Worm (Caenorhabditis elegans) whole organism, young adult: Measurements from ENCODE around the gene F54E12.2.

Experiments used
- F22D6.2 ChIP-seq: sonication (generic microtip); optimal IDR thresholded peaks from 2 replicates; lab custom pipeline; 2016; ENCODE audit warnings: mild to moderate bottlenecking, missing genetic modification characterization, missing compliant biosample characterization
- F33H1.4 ChIP-seq: fragments of 200-800 bp; sonication (Bioruptor generic); IDR thresholded peaks from 2 replicates; pipeline ENCODE4 v1.3.6; 2022; ENCODE audit warnings: missing genetic modification reagents, missing genetic modification characterization, missing compliant biosample characterization
- F39B2.1 ChIP-seq: fragments of 200-800 bp; sonication (Bioruptor generic); IDR thresholded peaks from 2 replicates; pipeline ENCODE4 v1.3.6; 2022; ENCODE audit warnings: missing genetic modification reagents, missing genetic modification characterization, missing compliant biosample characterization
- F49E8.2 ChIP-seq: sonication (generic microtip); optimal IDR thresholded peaks from 3 replicates; lab custom pipeline; 2017; ENCODE audit warnings: missing genetic modification characterization, mild to moderate bottlenecking, missing compliant biosample characterization, antibody characterized with exemption, moderate library complexity; ENCODE audit not compliant: insufficient read depth
- K11D2.4 ChIP-seq: fragments of 200-800 bp; sonication (Bioruptor generic); IDR thresholded peaks from 2 replicates; pipeline ENCODE4 v1.3.6; 2022; ENCODE audit warnings: missing genetic modification reagents, missing genetic modification characterization, missing compliant biosample characterization
- T07F8.4 ChIP-seq: sonication (generic microtip); optimal IDR thresholded peaks from 2 replicates; lab custom pipeline; 2016; ENCODE audit warnings: mild to moderate bottlenecking, missing genetic modification characterization, moderate library complexity, missing compliant biosample characterization
- Y53F4B.3 ChIP-seq: fragments of 200-800 bp; sonication (Bioruptor generic); IDR thresholded peaks from 2 replicates; pipeline ENCODE4 v1.3.6; 2022; ENCODE audit warnings: missing genetic modification reagents, missing genetic modification characterization, missing compliant biosample characterization
- Y53G8AR.9 ChIP-seq: fragments of 200-800 bp; sonication (Bioruptor generic); conservative IDR thresholded peaks from 2 replicates; pipeline ENCODE4 v1.3.6; 2022; ENCODE audit warnings: missing genetic modification reagents, missing genetic modification characterization, missing compliant biosample characterization
- Y67H2A.10 ChIP-seq: fragments of 200-800 bp; sonication (Bioruptor generic); conservative IDR thresholded peaks from 2 replicates; pipeline ENCODE4 v1.3.6; 2022; ENCODE audit warnings: missing genetic modification reagents, missing genetic modification characterization, missing compliant biosample characterization
- Y95B8A.8 ChIP-seq: fragments of 200-800 bp; sonication (Bioruptor generic); IDR thresholded peaks from 2 replicates; pipeline ENCODE4 v1.3.6; 2022; ENCODE audit warnings: missing genetic modification reagents, missing genetic modification characterization, missing compliant biosample characterization
- aptf-2 ChIP-seq: fragments of 200-800 bp; sonication (Bioruptor generic); conservative IDR thresholded peaks from 2 replicates; pipeline ENCODE4 v1.3.6; 2022; ENCODE audit warnings: missing genetic modification reagents, missing genetic modification characterization, missing compliant biosample characterization
- aptf-3 ChIP-seq: fragments of 200-800 bp; sonication (Bioruptor generic); IDR thresholded peaks from 2 replicates; pipeline ENCODE4 v1.3.6; 2022; ENCODE audit warnings: missing genetic modification characterization, missing compliant biosample characterization
- athp-1 ChIP-seq: sonication (generic microtip); optimal IDR thresholded peaks from 2 replicates; lab custom pipeline; 2017; ENCODE audit warnings: mild to moderate bottlenecking, missing genetic modification characterization, missing compliant biosample characterization
- attf-3 ChIP-seq: fragments of 200-800 bp; sonication (Bioruptor generic); conservative IDR thresholded peaks from 2 replicates; pipeline ENCODE4 v1.3.6; 2022; ENCODE audit warnings: missing genetic modification reagents, missing genetic modification characterization, missing compliant biosample characterization
- attf-6 ChIP-seq: fragments of 200-800 bp; sonication (Bioruptor generic); IDR thresholded peaks from 2 replicates; pipeline ENCODE4 v1.3.6; 2022; ENCODE audit warnings: missing genetic modification reagents, missing genetic modification characterization, missing compliant biosample characterization
- bed-1 ChIP-seq: fragments of 200-800 bp; sonication (Bioruptor generic); IDR thresholded peaks from 2 replicates; pipeline ENCODE4 v1.3.6; 2022; ENCODE audit warnings: missing genetic modification reagents, missing genetic modification characterization, missing compliant biosample characterization
- cebp-2 ChIP-seq: fragments of 200-800 bp; sonication (Bioruptor generic); IDR thresholded peaks from 2 replicates; pipeline ENCODE4 v1.3.6; 2022; ENCODE audit warnings: missing genetic modification characterization, missing compliant biosample characterization
- ceh-91 ChIP-seq: fragments of 200-800 bp; sonication (Bioruptor generic); IDR thresholded peaks from 2 replicates; pipeline ENCODE4 v1.3.6; 2022; ENCODE audit warnings: missing genetic modification reagents, missing genetic modification characterization, missing compliant biosample characterization
- chd-7 ChIP-seq: sonication (generic microtip); optimal IDR thresholded peaks from 2 replicates; lab custom pipeline; 2016; ENCODE audit warnings: mild to moderate bottlenecking, missing genetic modification characterization, moderate library complexity, missing compliant biosample characterization
- dox-1 ChIP-seq: fragments of 200-800 bp; sonication (Bioruptor generic); IDR thresholded peaks from 2 replicates; pipeline ENCODE4 v1.3.6; 2022; ENCODE audit warnings: missing genetic modification reagents, missing genetic modification characterization, missing compliant biosample characterization
- dpl-1 ChIP-seq: fragments of 150-350 bp; optimal IDR thresholded peaks from 2 replicates; lab custom pipeline; 2014; ENCODE audit warnings: missing biosample characterization, missing genetic modification reagents, missing genetic modification characterization
- egl-44 ChIP-seq: fragments of 200-800 bp; sonication (Bioruptor generic); IDR thresholded peaks from 2 replicates; pipeline ENCODE4 v1.3.6; 2022; ENCODE audit warnings: missing genetic modification reagents, missing genetic modification characterization, missing compliant biosample characterization
- ekl-4 ChIP-seq: fragments of 200-800 bp; sonication (Bioruptor generic); IDR thresholded peaks from 2 replicates; pipeline ENCODE4 v1.3.6; 2022; ENCODE audit warnings: missing genetic modification reagents, missing genetic modification characterization, missing compliant biosample characterization
- fkh-3 ChIP-seq: sonication (generic microtip); optimal IDR thresholded peaks from 2 replicates; lab custom pipeline; 2016; ENCODE audit warnings: mild to moderate bottlenecking, missing genetic modification characterization, missing compliant biosample characterization
- hmg-1.2 ChIP-seq: fragments of 200-800 bp; sonication (Bioruptor generic); IDR thresholded peaks from 2 replicates; pipeline ENCODE4 v1.3.6; 2022; ENCODE audit warnings: missing genetic modification reagents, missing genetic modification characterization, missing compliant biosample characterization
- hsf-1 ChIP-seq: fragments of 200-800 bp; sonication (Bioruptor generic); IDR thresholded peaks from 2 replicates; pipeline ENCODE4 v1.3.6; 2022; ENCODE audit warnings: missing genetic modification reagents, missing genetic modification characterization, missing compliant biosample characterization
- let-526 ChIP-seq: fragments of 200-800 bp; sonication (Bioruptor generic); IDR thresholded peaks from 2 replicates; pipeline ENCODE4 v1.3.6; 2022; ENCODE audit warnings: missing genetic modification reagents, missing genetic modification characterization, missing compliant biosample characterization
- lin-26 ChIP-seq: fragments of 200-800 bp; sonication (Bioruptor generic); IDR thresholded peaks from 2 replicates; pipeline ENCODE4 v1.3.6; 2022; ENCODE audit warnings: missing genetic modification reagents, missing genetic modification characterization, missing compliant biosample characterization
- lin-35 ChIP-seq, 3 experiments: fragments of 150-350 bp in 2 of 3; sonication (generic microtip) in 1 of 3; optimal IDR thresholded peaks; 2 replicates each; lab custom pipeline; 2014 to 2018; ENCODE audit warnings: missing biosample characterization in 3 of 3, missing genetic modification characterization in 3 of 3, missing genetic modification reagents in 3 of 3
- lin-54 ChIP-seq: fragments of 200-800 bp; sonication (Bioruptor generic); optimal IDR thresholded peaks from 2 replicates; lab custom pipeline; 2018; ENCODE audit warnings: mild to moderate bottlenecking, missing genetic modification characterization, missing compliant biosample characterization
- lsl-1 ChIP-seq: fragments of 200-800 bp; sonication (Bioruptor generic); optimal IDR thresholded peaks from 2 replicates; lab custom pipeline; 2018; ENCODE audit warnings: mild to moderate bottlenecking, missing genetic modification characterization, moderate library complexity, missing compliant biosample characterization
- madf-3 ChIP-seq: fragments of 200-800 bp; sonication (Bioruptor generic); IDR thresholded peaks from 2 replicates; pipeline ENCODE4 v1.3.6; 2022; ENCODE audit warnings: missing genetic modification reagents, missing genetic modification characterization, missing compliant biosample characterization
- madf-8 ChIP-seq: fragments of 200-800 bp; sonication (Bioruptor generic); conservative IDR thresholded peaks from 2 replicates; pipeline ENCODE4 v1.3.6; 2022; ENCODE audit warnings: missing genetic modification reagents, missing genetic modification characterization, missing compliant biosample characterization
- mcd-1 ChIP-seq: fragments of 200-800 bp; sonication (Bioruptor generic); IDR thresholded peaks from 2 replicates; pipeline ENCODE4 v1.3.6; 2022; ENCODE audit warnings: missing genetic modification reagents, missing genetic modification characterization, missing compliant biosample characterization
- mel-28 ChIP-seq: sonication (generic microtip); optimal IDR thresholded peaks from 2 replicates; lab custom pipeline; 2016; ENCODE audit warnings: borderline replicate concordance, mild to moderate bottlenecking, missing genetic modification characterization, missing compliant biosample characterization
- nhr-90 ChIP-seq: sonication (generic microtip); optimal IDR thresholded peaks from 2 replicates; lab custom pipeline; 2016; ENCODE audit warnings: missing genotype, mild to moderate bottlenecking, missing genetic modification characterization, missing compliant biosample characterization
- pbrm-1 ChIP-seq: fragments of 200-800 bp; sonication (Bioruptor generic); IDR thresholded peaks from 2 replicates; pipeline ENCODE4 v1.3.6; 2022; ENCODE audit warnings: missing genetic modification reagents, missing genetic modification characterization, missing compliant biosample characterization
- pha-4 ChIP-seq: fragments of 150-350 bp; sonication (generic microtip); optimal IDR thresholded peaks from 2 replicates; lab custom pipeline; 2014; ENCODE audit warnings: missing biosample characterization, missing genetic modification reagents, missing genetic modification characterization
- rcor-1 ChIP-seq: fragments of 200-800 bp; sonication (Bioruptor generic); IDR thresholded peaks from 2 replicates; pipeline ENCODE4 v1.3.6; 2022; ENCODE audit warnings: missing genetic modification reagents, missing genetic modification characterization, missing compliant biosample characterization
- snpc-1.3 ChIP-seq: sonication (generic microtip); optimal IDR thresholded peaks from 2 replicates; lab custom pipeline; 2017; ENCODE audit warnings: missing genetic modification characterization, mild to moderate bottlenecking, missing compliant biosample characterization, antibody characterized with exemption, moderate library complexity, missing genotype, missing genetic modification reagents; ENCODE audit not compliant: insufficient read depth
- snpc-3.4 ChIP-seq: sonication (generic microtip); optimal IDR thresholded peaks from 2 replicates; lab custom pipeline; 2017; ENCODE audit warnings: missing genetic modification characterization, mild to moderate bottlenecking, missing compliant biosample characterization, antibody characterized with exemption, moderate library complexity, missing genotype, missing genetic modification reagents
- snpc-4 ChIP-seq, 5 experiments: fragments of 150-350 bp in 1 of 5; sonication (generic microtip) in 4 of 5; optimal IDR thresholded peaks; 2 replicates each; lab custom pipeline; 2014 to 2018; ENCODE audit warnings: missing genetic modification characterization in 5 of 5, missing biosample characterization in 3 of 5, antibody characterized with exemption in 2 of 5, mild to moderate bottlenecking in 2 of 5, missing compliant biosample characterization in 2 of 5, missing genotype in 2 of 5, moderate library complexity in 2 of 5, missing genetic modification reagents in 1 of 5
- tbp1 ChIP-seq: fragments of 200-800 bp; sonication (Bioruptor generic); optimal IDR thresholded peaks from 2 replicates; lab custom pipeline; 2018; ENCODE audit warnings: mild to moderate bottlenecking, missing genetic modification characterization, missing compliant biosample characterization
- tlf-1 ChIP-seq: fragments of 200-800 bp; sonication (Bioruptor generic); optimal IDR thresholded peaks from 2 replicates; lab custom pipeline; 2018; ENCODE audit warnings: mild to moderate bottlenecking, missing genetic modification characterization, missing compliant biosample characterization
- unc-130 ChIP-seq: sonication (generic microtip); optimal IDR thresholded peaks from 2 replicates; lab custom pipeline; 2016; ENCODE audit warnings: missing genetic modification reagents, missing genetic modification characterization, missing compliant biosample characterization
- xnd-1 ChIP-seq: sonication (generic microtip); optimal IDR thresholded peaks from 2 replicates; lab custom pipeline; 2016; ENCODE audit warnings: missing genotype, missing genetic modification reagents, missing genetic modification characterization, missing compliant biosample characterization
- ztf-28 ChIP-seq: fragments of 200-800 bp; sonication (Bioruptor generic); IDR thresholded peaks from 2 replicates; pipeline ENCODE4 v1.3.6; 2022; ENCODE audit warnings: missing genetic modification reagents, missing genetic modification characterization, missing compliant biosample characterization

The F54E12.2 gene

ce11 chrIV:11337021-11337420 is at the start of gene F54E12.2:
Gene F54E12.2, minus strand, starts transcription at chrIV:11337184.
- TF ChIP-seq tbp1, result peak; percentile 68
- peak; percentile 65 for TF ChIP-seq F49E8.2
- TF ChIP-seq lin-54, result peak; percentile 82
- no peak for TF ChIP-seq nhr-90
- no peak for TF ChIP-seq T07F8.4 (tag; lab: Kevin White, UChicago)
- peak; percentile 57; the same call in 1 of the 2 replicates for TF ChIP-seq mcd-1 (GFP tag; lab: Robert Waterston, UW)
- TF ChIP-seq bed-1, result no peak
- peak; percentile 91 for TF ChIP-seq madf-3 (GFP tag; lab: Robert Waterston, UW)
- no peak for TF ChIP-seq chd-7 (tag; lab: Kevin White, UChicago)
- peak; percentile 90 for TF ChIP-seq tlf-1 (GFP tag; lab: Kevin White, UChicago)
- TF ChIP-seq lin-26 (GFP tag; lab: Robert Waterston, UW), result peak; percentile 67
- peak; percentile 68 for TF ChIP-seq attf-6 (GFP tag; lab: Robert Waterston, UW)
- TF ChIP-seq F22D6.2 (tag; lab: Kevin White, UChicago), result no peak
- peak; percentile 97 for TF ChIP-seq lsl-1 (GFP tag; lab: Kevin White, UChicago)
- peak; percentile 86 for TF ChIP-seq Y53G8AR.9
- TF ChIP-seq attf-3 (GFP tag; lab: Robert Waterston, UW), result 0 out of 2 replicates have a peak, but pooled peaks have one; percentile 46
- no peak for TF ChIP-seq pha-4 (tag; lab: Kevin White, UChicago)
- peak; percentile 82; the same call in 1 of the 2 replicates for TF ChIP-seq ztf-28 (GFP tag; lab: Robert Waterston, UW)
- TF ChIP-seq dpl-1 (GFP tag; lab: Kevin White, UChicago), result peak; percentile 94
- peak; percentile 89 for TF ChIP-seq dox-1
- TF ChIP-seq Y95B8A.8 (GFP tag; lab: Robert Waterston, UW), result peak; percentile 95
- TF ChIP-seq pbrm-1 (GFP tag; lab: Robert Waterston, UW), result peak; percentile 78
- TF ChIP-seq aptf-3 (GFP tag; lab: Robert Waterston, UW), result no peak
- TF ChIP-seq lin-35 (GFP tag; optimal IDR thresholded peaks at IDR 0.05; lab: Kevin White, UChicago), result peak in 1 of 3 experiments; percentile 75
- TF ChIP-seq snpc-4 (GFP tag; optimal IDR thresholded peaks at IDR 0.05; lab: Kevin White, UChicago), result no peak
- peak in 2 of 4 experiments; percentile 18 to 31 for TF ChIP-seq snpc-4 (tag; optimal IDR thresholded peaks at IDR 0.05; lab: Kevin White, UChicago)
- TF ChIP-seq aptf-2 (GFP tag; lab: Robert Waterston, UW), result 0 out of 2 replicates have a peak, but pooled peaks have one; percentile 48
- peak; percentile 94 for TF ChIP-seq snpc-3.4 (tag; lab: Kevin White, UChicago)
- no peak for TF ChIP-seq K11D2.4
- peak; percentile 95 for TF ChIP-seq xnd-1
- TF ChIP-seq unc-130 (GFP tag; lab: Kevin White, UChicago), result peak; percentile 90
- no peak for TF ChIP-seq let-526 (GFP tag; lab: Robert Waterston, UW)
- TF ChIP-seq mel-28 (tag; lab: Kevin White, UChicago), result no peak
- peak; percentile 88; the same call in 1 of the 2 replicates for TF ChIP-seq F39B2.1 (GFP tag; lab: Robert Waterston, UW)
- TF ChIP-seq athp-1 (tag; lab: Kevin White, UChicago), result peak; percentile 38
- TF ChIP-seq rcor-1 (GFP tag; lab: Robert Waterston, UW), result peak; percentile 88
- no peak for TF ChIP-seq cebp-2 (GFP tag; lab: Robert Waterston, UW)
- TF ChIP-seq hsf-1 (GFP tag; lab: Robert Waterston, UW), result peak; percentile 91
- TF ChIP-seq snpc-1.3 (tag; lab: Kevin White, UChicago), result peak; percentile 88
- peak; percentile 99 for TF ChIP-seq F33H1.4 (GFP tag; lab: Robert Waterston, UW)
- TF ChIP-seq ekl-4 (GFP tag; lab: Robert Waterston, UW), result peak; percentile 30; the same call in 1 of the 2 replicates
- TF ChIP-seq Y53F4B.3 (GFP tag; lab: Robert Waterston, UW), result peak; percentile 45; the same call in 1 of the 2 replicates
- TF ChIP-seq hmg-1.2, result peak; percentile 66
- no peak for TF ChIP-seq egl-44
- peak; percentile 98 for TF ChIP-seq ceh-91 (GFP tag; lab: Robert Waterston, UW)
- no peak for TF ChIP-seq fkh-3 (tag; lab: Kevin White, UChicago)
- TF ChIP-seq Y67H2A.10 (GFP tag; lab: Robert Waterston, UW), result peak; percentile 35; the same call in 1 of the 2 replicates
- peak; percentile 96 for TF ChIP-seq madf-8
